Fruit fly (Drosophila melanogaster): ENCODE data around the gene CG3597.
A peak's percentile ranks its signal among the peaks of the same experiment; 100 is the strongest.

Gene CG3597

dm6 chr2L:2382971-2383370 lies 11.6 kb upstream of the CG3597 start, which contains the start of gene PIG-Wa:
PIG-Wa (plus strand) TSS chr2L:2383202.
- no peak for TF ChIP-seq CG8478 (optimal IDR thresholded peaks at IDR 0.05)
- TF ChIP-seq CTCF (optimal IDR thresholded peaks at IDR 0.05), result no peak

dm6 chr2L:2380805-2381204 lies 9.5 kb upstream of the CG3597 start, which contains the start of gene Eogt:
Eogt (plus strand) TSS chr2L:2381097.
- peak in 1 of 2 experiments; percentile 6 for TF ChIP-seq CTCF (optimal IDR thresholded peaks at IDR 0.05)
- no peak for TF ChIP-seq CG8478 (optimal IDR thresholded peaks at IDR 0.05)

dm6 chr2L:2376418-2376702 lies 5.0 kb upstream of the CG3597 start:
- TF ChIP-seq CG8478 (optimal IDR thresholded peaks at IDR 0.05), result no peak
- no peak for TF ChIP-seq CTCF (optimal IDR thresholded peaks at IDR 0.05)

dm6 chr2L:2375655-2376417 lies 4.5 kb upstream of the CG3597 start, which contains the start of gene Atxn7:
Atxn7 (plus strand) TSS chr2L:2375841.
- TF ChIP-seq CTCF (optimal IDR thresholded peaks at IDR 0.05) (peak in 1 of 2 experiments; percentile 27), CG8478 (optimal IDR thresholded peaks at IDR 0.05) (no peak)

- peak in 1 of 2 experiments; percentile 3 for TF ChIP-seq CTCF (optimal IDR thresholded peaks at IDR 0.05)
- no peak for TF ChIP-seq CG8478 (optimal IDR thresholded peaks at IDR 0.05)
Measured at dm6 chr2L:2373818-2374746, 2.8 kb upstream of the CG3597 start, which contains the start of the genes CG3609 and CG15390. CG3609 (minus strand) TSS chr2L:2374627. CG15390 (plus strand) TSS chr2L:2374713.

dm6 chr2L:2372112-2372449 lies 757 bp upstream of the CG3597 start:
- TF ChIP-seq CG8478 (optimal IDR thresholded peaks at IDR 0.05), result no peak
- no peak for TF ChIP-seq CTCF (optimal IDR thresholded peaks at IDR 0.05)

- TF ChIP-seq CTCF (optimal IDR thresholded peaks at IDR 0.05) (no peak), CG8478 (optimal IDR thresholded peaks at IDR 0.05) (no peak)
Measured at dm6 chr2L:2370352-2370751, 972 bp downstream of the CG3597 start.

- TF ChIP-seq CG8478 (optimal IDR thresholded peaks at IDR 0.05) (no peak), CTCF (optimal IDR thresholded peaks at IDR 0.05) (no peak)
Measured at dm6 chr2L:2365655-2366214, 5.6 kb downstream of the CG3597 start.

- TF ChIP-seq CG8478 (optimal IDR thresholded peaks at IDR 0.05) (no peak), CTCF (optimal IDR thresholded peaks at IDR 0.05) (peak in 1 of 2 experiments; percentile 2)
Measured at dm6 chr2L:2365077-2365651, 6.2 kb downstream of the CG3597 start, which contains the start of the genes Rab5 and Axud1. Rab5 (minus strand) TSS chr2L:2365273. Axud1 (plus strand) TSS chr2L:2365345.

- TF ChIP-seq CG8478 (optimal IDR thresholded peaks at IDR 0.05) (no peak), CTCF (optimal IDR thresholded peaks at IDR 0.05) (no peak)
Measured at dm6 chr2L:2364200-2364754, 7.0 kb downstream of the CG3597 start.

dm6 chr2L:2363626-2364147 lies 7.6 kb downstream of the CG3597 start:
- TF ChIP-seq CTCF (optimal IDR thresholded peaks at IDR 0.05), result no peak
- no peak for TF ChIP-seq CG8478 (optimal IDR thresholded peaks at IDR 0.05)

dm6 chr2L:2362808-2363394 lies 8.4 kb downstream of the CG3597 start:
- TF ChIP-seq CTCF (optimal IDR thresholded peaks at IDR 0.05) (no peak), CG8478 (optimal IDR thresholded peaks at IDR 0.05) (no peak)

- TF ChIP-seq CG8478 (optimal IDR thresholded peaks at IDR 0.05) (no peak), CTCF (optimal IDR thresholded peaks at IDR 0.05) (no peak)
Measured at dm6 chr2L:2361893-2362807, 9.2 kb downstream of the CG3597 start.
